Worm (Caenorhabditis elegans) whole organism, L2 larva: ENCODE measurements around the gene Y39G8B.5.

ENCODE experiments used
- C34F6.9 ChIP-seq: fragments of 150-350 bp; optimal IDR thresholded peaks from 2 replicates; lab custom pipeline; 2014; ENCODE audit warnings: missing biosample characterization, missing genetic modification characterization
- R02D3.7 ChIP-seq: fragments of 150-350 bp; optimal IDR thresholded peaks from 2 replicates; lab custom pipeline; 2014; ENCODE audit warnings: missing biosample characterization, missing genetic modification characterization
- ceh-16 ChIP-seq: fragments of 150-350 bp; optimal IDR thresholded peaks from 2 replicates; lab custom pipeline; 2014; ENCODE audit warnings: missing biosample characterization, missing genetic modification characterization
- ceh-82 ChIP-seq: fragments of 150-350 bp; optimal IDR thresholded peaks from 2 replicates; lab custom pipeline; 2014; ENCODE audit warnings: missing biosample characterization, missing genetic modification characterization
- fos-1 ChIP-seq: fragments of 150-350 bp; optimal IDR thresholded peaks from 2 replicates; lab custom pipeline; 2014; ENCODE audit warnings: missing biosample characterization, missing genetic modification characterization
- mab-5 ChIP-seq: fragments of 150-350 bp; optimal IDR thresholded peaks from 2 replicates; lab custom pipeline; 2014; ENCODE audit warnings: missing biosample characterization, missing genetic modification characterization
- mdl-1 ChIP-seq, 2 experiments: fragments of 150-350 bp in 1 of 2; sonication (generic microtip) in 1 of 2; optimal IDR thresholded peaks; 2 replicates each; lab custom pipeline; 2017; ENCODE audit warnings: missing biosample characterization in 2 of 2, missing genetic modification characterization in 2 of 2
- nhr-10 ChIP-seq: sonication (generic microtip); optimal IDR thresholded peaks from 2 replicates; lab custom pipeline; 2017; ENCODE audit warnings: missing biosample characterization, missing genetic modification characterization
- nhr-11 ChIP-seq: fragments of 150-350 bp; optimal IDR thresholded peaks from 2 replicates; lab custom pipeline; 2014; ENCODE audit warnings: missing biosample characterization, missing genetic modification characterization
- nhr-12 ChIP-seq: fragments of 150-350 bp; optimal IDR thresholded peaks from 2 replicates; lab custom pipeline; 2014; ENCODE audit warnings: missing biosample characterization, missing genetic modification characterization
- nhr-77 ChIP-seq: fragments of 150-350 bp; optimal IDR thresholded peaks from 2 replicates; lab custom pipeline; 2014; ENCODE audit warnings: missing biosample characterization, missing genetic modification characterization
- unc-62 ChIP-seq: fragments of 150-350 bp; optimal IDR thresholded peaks from 2 replicates; lab custom pipeline; 2014; ENCODE audit warnings: missing biosample characterization, missing genetic modification reagents, missing genetic modification characterization
- ztf-11 ChIP-seq: sonication (generic microtip); optimal IDR thresholded peaks from 2 replicates; lab custom pipeline; 2017; ENCODE audit warnings: missing biosample characterization, missing genetic modification characterization
- ztf-4 ChIP-seq: fragments of 150-350 bp; optimal IDR thresholded peaks from 2 replicates; lab custom pipeline; 2014; ENCODE audit warnings: missing biosample characterization, missing genetic modification characterization

- TF ChIP-seq mdl-1 (tag; optimal IDR thresholded peaks at IDR 0.05; lab: Kevin White, UChicago) (no peak), nhr-12 (tag; lab: Kevin White, UChicago) (no peak), nhr-10 (tag; lab: Kevin White, UChicago) (no peak), ztf-4 (tag; lab: Kevin White, UChicago) (no peak), nhr-77 (tag; lab: Kevin White, UChicago) (no peak), fos-1 (tag; lab: Kevin White, UChicago) (no peak), ceh-16 (tag; lab: Kevin White, UChicago) (no peak), ztf-11 (tag; lab: Kevin White, UChicago) (no peak), mab-5 (no peak), unc-62 (no peak), ceh-82 (tag; lab: Kevin White, UChicago) (no peak), C34F6.9 (tag; lab: Kevin White, UChicago) (no peak), R02D3.7 (tag; lab: Kevin White, UChicago) (no peak), nhr-11 (tag; lab: Kevin White, UChicago) (no peak)
These were observed 29.3 kb downstream of the Y39G8B.5 start, which contains the start of gene rpi-1 for ce11 chrII:13962319-13962718.
